Fruit fly (Drosophila melanogaster) whole organism, embryonic: ENCODE data around the gene glob1.

Experiments used
- Ada2b ChIP-seq: fragments of 200-800 bp; sonication (Bioruptor generic); IDR thresholded peaks from 2 replicates; pipeline ENCODE4 v1.3.6; 2022; ENCODE audit warnings: missing biosample characterization, missing genetic modification characterization
- BEAF-32 ChIP-seq: fragments of 200-800 bp; sonication (Bioruptor generic); optimal IDR thresholded peaks from 3 replicates; lab custom pipeline; 2017; ENCODE audit warnings: missing biosample characterization, missing genetic modification characterization, mild to moderate bottlenecking, moderate library complexity, missing genetic modification reagents
- CG10366 ChIP-seq: fragments of 200-800 bp; sonication (Bioruptor generic); IDR thresholded peaks from 2 replicates; pipeline ENCODE4 v1.3.6; 2022; ENCODE audit warnings: missing biosample characterization, missing genetic modification characterization
- CG10979 ChIP-seq: fragments of 200-800 bp; sonication (Bioruptor generic); optimal IDR thresholded peaks from 2 replicates; lab custom pipeline; 2018; ENCODE audit warnings: missing biosample characterization, mild to moderate bottlenecking, missing genetic modification characterization, moderate library complexity
- CG12104 ChIP-seq: fragments of 200-800 bp; sonication (Bioruptor generic); optimal IDR thresholded peaks from 3 replicates; lab custom pipeline; 2016; ENCODE audit warnings: missing biosample characterization, missing genetic modification characterization
- CG12391 ChIP-seq: fragments of 200-800 bp; sonication (Bioruptor generic); optimal IDR thresholded peaks from 3 replicates; lab custom pipeline; 2018; ENCODE audit warnings: missing biosample characterization, mild to moderate bottlenecking, missing genetic modification characterization, moderate library complexity
- CG12659 ChIP-seq: fragments of 200-800 bp; sonication (Bioruptor generic); optimal IDR thresholded peaks from 3 replicates; lab custom pipeline; 2017; ENCODE audit warnings: mild to moderate bottlenecking, missing biosample characterization, missing genetic modification reagents, missing genetic modification characterization
- CG15514 ChIP-seq: fragments of 200-800 bp; sonication (Bioruptor generic); optimal IDR thresholded peaks from 3 replicates; lab custom pipeline; 2017; ENCODE audit warnings: missing biosample characterization, missing genetic modification characterization, mild to moderate bottlenecking, moderate library complexity, missing genetic modification reagents
- CG16815 ChIP-seq: fragments of 200-800 bp; sonication (Bioruptor generic); optimal IDR thresholded peaks from 3 replicates; lab custom pipeline; 2017; ENCODE audit warnings: missing biosample characterization, mild to moderate bottlenecking, missing genetic modification characterization
- CG16863 ChIP-seq: fragments of 200-800 bp; sonication (Bioruptor generic); optimal IDR thresholded peaks from 3 replicates; lab custom pipeline; 2016; ENCODE audit warnings: missing biosample characterization, missing genetic modification characterization
- CG17186 ChIP-seq: fragments of 200-800 bp; sonication (Bioruptor generic); optimal IDR thresholded peaks from 3 replicates; lab custom pipeline; 2017; ENCODE audit warnings: missing biosample characterization, missing genetic modification reagents, missing genetic modification characterization
- CG18764 ChIP-seq: fragments of 200-800 bp; sonication (Bioruptor generic); optimal IDR thresholded peaks from 3 replicates; lab custom pipeline; 2016; ENCODE audit warnings: missing biosample characterization, missing genetic modification characterization
- CG3407 ChIP-seq: fragments of 200-800 bp; sonication (Bioruptor generic); optimal IDR thresholded peaks from 2 replicates; lab custom pipeline; 2018; ENCODE audit warnings: missing biosample characterization, mild to moderate bottlenecking, missing genetic modification characterization
- CG34422 ChIP-seq: fragments of 200-800 bp; sonication (Bioruptor generic); IDR thresholded peaks from 3 replicates; pipeline ENCODE4 v1.3.6; 2022; ENCODE audit warnings: missing biosample characterization, missing genetic modification characterization
- CG4617 ChIP-seq: fragments of 200-800 bp; sonication (Bioruptor generic); optimal IDR thresholded peaks from 3 replicates; lab custom pipeline; 2016; ENCODE audit warnings: missing biosample characterization, missing genetic modification characterization, borderline replicate concordance
- CG6813 ChIP-seq: fragments of 200-800 bp; sonication (Bioruptor generic); optimal IDR thresholded peaks from 2 replicates; lab custom pipeline; 2017; ENCODE audit warnings: missing biosample characterization, missing genetic modification characterization, mild to moderate bottlenecking, moderate library complexity, missing genetic modification reagents
- CG7372 ChIP-seq: fragments of 200-800 bp; sonication (Bioruptor generic); IDR thresholded peaks from 2 replicates; pipeline ENCODE4 v1.3.6; 2022; ENCODE audit warnings: missing biosample characterization, missing genetic modification characterization
- CG8089 ChIP-seq: fragments of 200-800 bp; sonication (Bioruptor generic); optimal IDR thresholded peaks from 3 replicates; lab custom pipeline; 2016; ENCODE audit warnings: missing biosample characterization, missing genetic modification characterization
- Gug ChIP-seq: fragments of 200-800 bp; sonication (Bioruptor generic); IDR thresholded peaks from 4 replicates; pipeline ENCODE4 v1.3.6; 2022; ENCODE audit warnings: missing biosample characterization, missing genetic modification characterization
- HmgZ ChIP-seq: fragments of 200-800 bp; sonication (Bioruptor generic); optimal IDR thresholded peaks from 2 replicates; lab custom pipeline; 2018; ENCODE audit warnings: missing biosample characterization, mild to moderate bottlenecking, missing genetic modification characterization
- Hr39 ChIP-seq: fragments of >200 bp; optimal IDR thresholded peaks from 2 replicates; lab custom pipeline; 2017
- Hr78 ChIP-seq, 2 experiments: fragments of 200-800 bp in 1 of 2; fragments of >200 bp in 1 of 2; sonication (Bioruptor generic) in 1 of 2; optimal IDR thresholded peaks; 2 replicates each; lab custom pipeline; 2017 to 2019; ENCODE audit warnings: missing biosample characterization in 2 of 2, missing genetic modification characterization in 2 of 2, mild to moderate bottlenecking in 1 of 2, moderate library complexity in 1 of 2
- Hsf ChIP-seq: fragments of 200-800 bp; sonication (Bioruptor generic); optimal IDR thresholded peaks from 3 replicates; lab custom pipeline; 2016; ENCODE audit warnings: missing biosample characterization, missing genetic modification characterization
- Kr ChIP-seq: fragments of 200-800 bp; sonication (Bioruptor generic); optimal IDR thresholded peaks from 2 replicates; lab custom pipeline; 2017; ENCODE audit warnings: missing biosample characterization, mild to moderate bottlenecking, missing genetic modification characterization
- Lhr ChIP-seq: fragments of 200-800 bp; sonication (Bioruptor generic); optimal IDR thresholded peaks from 3 replicates; lab custom pipeline; 2017; ENCODE audit warnings: mild to moderate bottlenecking, missing biosample characterization, missing genetic modification reagents, missing genetic modification characterization
- MBD-R2 ChIP-seq: fragments of 200-800 bp; sonication (Bioruptor generic); IDR thresholded peaks from 2 replicates; pipeline ENCODE4 v1.3.6; 2022; ENCODE audit warnings: missing biosample characterization, missing genetic modification characterization
- MESR4 ChIP-seq: fragments of 200-800 bp; sonication (Bioruptor generic); optimal IDR thresholded peaks from 2 replicates; lab custom pipeline; 2018; ENCODE audit warnings: missing biosample characterization, mild to moderate bottlenecking, missing genetic modification characterization, moderate library complexity
- Meics ChIP-seq: fragments of 200-800 bp; sonication (Bioruptor generic); optimal IDR thresholded peaks from 2 replicates; lab custom pipeline; 2017; ENCODE audit warnings: missing biosample characterization, mild to moderate bottlenecking, missing genetic modification characterization
- Nf-YB ChIP-seq: fragments of 200-800 bp; sonication (Bioruptor generic); optimal IDR thresholded peaks from 3 replicates; lab custom pipeline; 2019; ENCODE audit warnings: missing biosample characterization, mild to moderate bottlenecking, missing genetic modification characterization, moderate library complexity
- Pdp1 ChIP-seq, 2 experiments: fragments of 200-800 bp; sonication (Bioruptor generic); optimal IDR thresholded peaks; 3 replicates each; lab custom pipeline; 2016; ENCODE audit warnings: missing biosample characterization in 2 of 2, missing genetic modification characterization in 2 of 2, mild to moderate bottlenecking in 1 of 2, moderate library complexity in 1 of 2
- Ptx1 ChIP-seq: fragments of 200-800 bp; sonication (Bioruptor generic); IDR thresholded peaks from 2 replicates; pipeline ENCODE4 v1.3.6; 2022; ENCODE audit warnings: missing biosample characterization, missing genetic modification characterization
- ara ChIP-seq: fragments of 200-800 bp; sonication (Bioruptor generic); IDR thresholded peaks from 2 replicates; pipeline ENCODE4 v1.3.6; 2022; ENCODE audit warnings: missing biosample characterization, missing genetic modification characterization
- cato ChIP-seq: fragments of 200-800 bp; sonication (Bioruptor generic); optimal IDR thresholded peaks from 2 replicates; lab custom pipeline; 2016; ENCODE audit warnings: missing biosample characterization, missing genetic modification characterization, borderline replicate concordance
- caup ChIP-seq: fragments of 200-800 bp; sonication (Bioruptor generic); optimal IDR thresholded peaks from 3 replicates; lab custom pipeline; 2017; ENCODE audit warnings: missing biosample characterization, mild to moderate bottlenecking, missing genetic modification characterization, moderate library complexity; ENCODE audit not compliant: severe bottlenecking
- chif ChIP-seq, 2 experiments: fragments of 200-800 bp; sonication (Bioruptor generic); optimal IDR thresholded peaks; 3 replicates each; lab custom pipeline; 2016; ENCODE audit warnings: missing biosample characterization in 2 of 2, missing genetic modification characterization in 2 of 2
- cwo ChIP-seq: fragments of 200-800 bp; sonication (Bioruptor generic); optimal IDR thresholded peaks from 3 replicates; lab custom pipeline; 2017; ENCODE audit warnings: missing biosample characterization, missing genetic modification characterization, mild to moderate bottlenecking, moderate library complexity, missing genetic modification reagents
- da ChIP-seq: fragments of 200-800 bp; sonication (Bioruptor generic); optimal IDR thresholded peaks from 2 replicates; lab custom pipeline; 2016; ENCODE audit warnings: missing biosample characterization, missing genetic modification characterization
- ems ChIP-seq: fragments of 200-800 bp; sonication (Bioruptor generic); optimal IDR thresholded peaks from 3 replicates; lab custom pipeline; 2016; ENCODE audit warnings: missing biosample characterization, missing genetic modification characterization
- jumu ChIP-seq: fragments of 200-800 bp; sonication (Bioruptor generic); optimal IDR thresholded peaks from 3 replicates; lab custom pipeline; 2016; ENCODE audit warnings: missing biosample characterization, missing genetic modification characterization
- mld ChIP-seq: fragments of 200-800 bp; sonication (Bioruptor generic); IDR thresholded peaks from 3 replicates; pipeline ENCODE4 v1.3.6; 2022; ENCODE audit warnings: missing biosample characterization, missing genetic modification characterization; ENCODE audit not compliant: partially characterized antibody
- nerfin-1 ChIP-seq: fragments of 200-800 bp; sonication (Bioruptor generic); optimal IDR thresholded peaks from 3 replicates; lab custom pipeline; 2019; ENCODE audit warnings: missing biosample characterization, mild to moderate bottlenecking, missing genetic modification characterization, moderate library complexity
- phol ChIP-seq: fragments of 200-800 bp; sonication (Bioruptor generic); optimal IDR thresholded peaks from 3 replicates; lab custom pipeline; 2018; ENCODE audit warnings: missing biosample characterization, mild to moderate bottlenecking, missing genetic modification characterization, moderate library complexity
- pzg ChIP-seq: fragments of 200-800 bp; sonication (Bioruptor generic); optimal IDR thresholded peaks from 3 replicates; lab custom pipeline; 2018; ENCODE audit warnings: missing biosample characterization, mild to moderate bottlenecking, missing genetic modification characterization, moderate library complexity
- sc ChIP-seq, 3 experiments: fragments of >200 bp in 2 of 3; fragments of 200-800 bp in 1 of 3; sonication (Bioruptor generic) in 1 of 3; optimal IDR thresholded peaks; 2 replicates in 2 of 3; 3 replicates in 1 of 3; lab custom pipeline; 2017; ENCODE audit warnings: mild to moderate bottlenecking in 1 of 3, missing biosample characterization in 1 of 3, missing genetic modification characterization in 1 of 3, missing genetic modification reagents in 1 of 3
- sens ChIP-seq: fragments of 200-800 bp; sonication (Bioruptor generic); peaks from one replicate; lab custom pipeline; 2016; ENCODE audit warnings: missing biosample characterization, missing genetic modification characterization
- tx ChIP-seq: fragments of 200-800 bp; sonication (Bioruptor generic); optimal IDR thresholded peaks from 2 replicates; lab custom pipeline; 2016; ENCODE audit warnings: missing biosample characterization, missing genetic modification characterization
- vvl ChIP-seq: fragments of 200-800 bp; sonication (Bioruptor generic); IDR thresholded peaks from 2 replicates; pipeline ENCODE4 v1.3.6; 2022; ENCODE audit warnings: missing biosample characterization, missing genetic modification characterization
- wdn ChIP-seq: fragments of 200-800 bp; sonication (Bioruptor generic); IDR thresholded peaks from 2 replicates; pipeline ENCODE4 v1.3.6; 2022; ENCODE audit warnings: missing biosample characterization, missing genetic modification characterization
- zen ChIP-seq: fragments of 200-800 bp; sonication (Bioruptor generic); optimal IDR thresholded peaks from 3 replicates; lab custom pipeline; 2018; ENCODE audit warnings: missing biosample characterization, mild to moderate bottlenecking, missing genetic modification characterization, moderate library complexity

glob1 gene

dm6 chr3R:15857189-15857767 is 47.2 kb downstream of the glob1 start, which contains the start of gene Hmt-1 (continued):
- TF ChIP-seq zen (tag; lab: Kevin White, UChicago) (peak; percentile 38), CG17186 (GFP tag; lab: Kevin White, UChicago) (peak; percentile 57), chif (GFP tag; optimal IDR thresholded peaks at IDR 0.05; lab: Kevin White, UChicago) (peak in 1 of 2 experiments; percentile 6), CG34422 (GFP tag; lab: Robert Waterston, UW) (peak; percentile 69; the same call in 1 of the 3 replicates), tx (GFP tag; lab: Kevin White, UChicago) (no peak), CG15514 (peak; percentile 62), CG16815 (GFP tag; lab: Kevin White, UChicago) (no peak), CG16863 (GFP tag; lab: Kevin White, UChicago) (no peak), ara (GFP tag; lab: Robert Waterston, UW) (no peak), CG6813 (GFP tag; lab: Kevin White, UChicago) (no peak), phol (tag; lab: Kevin White, UChicago) (peak; percentile 57), MBD-R2 (peak; percentile 61; the same call in 1 of the 2 replicates), sc (optimal IDR thresholded peaks at IDR 0.05; lab: Kevin White, UChicago) (no peak), sc (GFP tag; optimal IDR thresholded peaks at IDR 0.05; lab: Kevin White, UChicago) (no peak), CG10366 (GFP tag; lab: Robert Waterston, UW) (no peak), HmgZ (tag; lab: Kevin White, UChicago) (peak; percentile 42), Hr78 (GFP tag; optimal IDR thresholded peaks at IDR 0.05; lab: Kevin White, UChicago) (peak in 1 of 2 experiments; percentile 69), Meics (GFP tag; lab: Kevin White, UChicago) (no peak), vvl (GFP tag; lab: Robert Waterston, UW) (peak; percentile 81), jumu (GFP tag; lab: Kevin White, UChicago) (no peak), pzg (GFP tag; lab: Kevin White, UChicago) (peak; percentile 86), CG12104 (GFP tag; lab: Kevin White, UChicago) (no peak), Ada2b (no peak), CG7372 (no peak), CG3407 (GFP tag; lab: Kevin White, UChicago) (no peak), Nf-YB (GFP tag; lab: Kevin White, UChicago) (peak; percentile 34), ems (GFP tag; lab: Kevin White, UChicago) (peak; percentile 14), CG12391 (peak; percentile 64), Kr (GFP tag; lab: Kevin White, UChicago) (no peak), Gug (GFP tag; lab: Robert Waterston, UW) (no peak), MESR4 (GFP tag; lab: Kevin White, UChicago) (peak; percentile 82), CG18764 (GFP tag; lab: Kevin White, UChicago) (no peak), caup (GFP tag; lab: Kevin White, UChicago) (no peak), Lhr (peak; percentile 52), CG12659 (GFP tag; lab: Kevin White, UChicago) (peak; percentile 54), nerfin-1 (tag; lab: Kevin White, UChicago) (no peak), CG4617 (GFP tag; lab: Kevin White, UChicago) (peak; percentile 30), Hr39 (lab: Kevin White, UChicago) (no peak), Pdp1 (GFP tag; optimal IDR thresholded peaks at IDR 0.05; lab: Kevin White, UChicago) (peak in 1 of 2 experiments; percentile 93), wdn (GFP tag; lab: Robert Waterston, UW) (no peak), BEAF-32 (GFP tag; lab: Kevin White, UChicago) (peak; percentile 47), da (GFP tag; lab: Kevin White, UChicago) (no peak), cato (GFP tag; lab: Kevin White, UChicago) (no peak), CG10979 (peak; percentile 32), sens (GFP tag; lab: Kevin White, UChicago) (peak; percentile 83), Ptx1 (GFP tag; lab: Robert Waterston, UW) (no peak), mld (GFP tag; lab: Robert Waterston, UW) (no peak), CG8089 (no peak), Hsf (GFP tag; lab: Kevin White, UChicago) (peak; percentile 25), cwo (GFP tag; lab: Kevin White, UChicago) (peak; percentile 8)
